Fruit fly (Drosophila melanogaster): Measurements from ENCODE around the gene yellow-f.

Gene yellow-f

dm6 chr3R:12982167-12982981 is 10.6 kb downstream of the yellow-f start:
- TF ChIP-seq Vsx2 (GFP tag; optimal IDR thresholded peaks at IDR 0.05; ENCODE audit: partially characterized antibody) (no peak), N (GFP tag; optimal IDR thresholded peaks at IDR 0.05) (no peak), sv (GFP tag; optimal IDR thresholded peaks at IDR 0.05) (peak; percentile 47), psq (GFP tag; optimal IDR thresholded peaks at IDR 0.05) (peak; percentile 60), HLH106 (tag; optimal IDR thresholded peaks at IDR 0.05) (peak; percentile 70), lola (GFP tag; optimal IDR thresholded peaks at IDR 0.05) (no peak), Mio (GFP tag; optimal IDR thresholded peaks at IDR 0.05) (no peak), Dfd (GFP tag; optimal IDR thresholded peaks at IDR 0.05) (no peak), Hr78 (GFP tag; optimal IDR thresholded peaks at IDR 0.05) (no peak), Hr83 (GFP tag; optimal IDR thresholded peaks at IDR 0.05; ENCODE audit: poor library complexity, severe bottlenecking) (peak; percentile 30), h (GFP tag; optimal IDR thresholded peaks at IDR 0.05) (peak; percentile 62), rgr (GFP tag; optimal IDR thresholded peaks at IDR 0.05) (peak; percentile 67), Sp1 (GFP tag; optimal IDR thresholded peaks at IDR 0.05) (peak; percentile 61), foxo (GFP tag; optimal IDR thresholded peaks at IDR 0.05) (peak in 1 of 2 experiments; percentile 65), dl (GFP tag; optimal IDR thresholded peaks at IDR 0.05; ENCODE audit: insufficient read depth in 1 of 2, partially characterized antibody in 2 of 2) (no peak), Hnf4 (GFP tag; optimal IDR thresholded peaks at IDR 0.05) (peak; percentile 24), ey (GFP tag; optimal IDR thresholded peaks at IDR 0.05) (peak; percentile 43), CrebA (GFP tag; optimal IDR thresholded peaks at IDR 0.05; ENCODE audit: borderline replicate concordance) (no peak), fru (GFP tag; optimal IDR thresholded peaks at IDR 0.05) (peak; percentile 63), dmrt93B (GFP tag; optimal IDR thresholded peaks at IDR 0.05) (no peak), CG9705 (GFP tag; optimal IDR thresholded peaks at IDR 0.05) (peak; percentile 33), brk (GFP tag; optimal IDR thresholded peaks at IDR 0.05) (peak; percentile 45), pan (optimal IDR thresholded peaks at IDR 0.05) (no peak), OdsH (GFP tag; optimal IDR thresholded peaks at IDR 0.05) (peak; percentile 62), br (GFP tag; optimal IDR thresholded peaks at IDR 0.05) (peak; percentile 38), usp (GFP tag; optimal IDR thresholded peaks at IDR 0.05) (no peak), GATAd (GFP tag; optimal IDR thresholded peaks at IDR 0.05) (no peak), Abd-B (GFP tag; optimal IDR thresholded peaks at IDR 0.05) (no peak), CG32264 (GFP tag; optimal IDR thresholded peaks at IDR 0.05) (no peak), woc (GFP tag; optimal IDR thresholded peaks at IDR 0.05) (peak; percentile 59), sage (GFP tag; optimal IDR thresholded peaks at IDR 0.05) (peak; percentile 43), Rel (GFP tag; optimal IDR thresholded peaks at IDR 0.05) (no peak), Rel (tag; optimal IDR thresholded peaks at IDR 0.05) (peak; percentile 54), Jra (GFP tag; optimal IDR thresholded peaks at IDR 0.05) (no peak), dsf (GFP tag; optimal IDR thresholded peaks at IDR 0.05; ENCODE audit: borderline replicate concordance) (no peak)

- TF ChIP-seq brk (GFP tag; optimal IDR thresholded peaks at IDR 0.05) (peak; percentile 37), Dif (GFP tag; optimal IDR thresholded peaks at IDR 0.05; ENCODE audit: partially characterized antibody) (no peak), CrebA (GFP tag; optimal IDR thresholded peaks at IDR 0.05; ENCODE audit: borderline replicate concordance) (no peak), dl (GFP tag; optimal IDR thresholded peaks at IDR 0.05; ENCODE audit: insufficient read depth in 1 of 2, partially characterized antibody in 2 of 2) (no peak), Vsx2 (GFP tag; optimal IDR thresholded peaks at IDR 0.05; ENCODE audit: partially characterized antibody) (no peak), GATAd (GFP tag; optimal IDR thresholded peaks at IDR 0.05) (no peak), Abd-B (GFP tag; optimal IDR thresholded peaks at IDR 0.05) (no peak), Hr78 (GFP tag; optimal IDR thresholded peaks at IDR 0.05) (no peak), fru (GFP tag; optimal IDR thresholded peaks at IDR 0.05) (peak; percentile 63), CG32264 (GFP tag; optimal IDR thresholded peaks at IDR 0.05) (peak; percentile 27), sv (GFP tag; optimal IDR thresholded peaks at IDR 0.05) (peak; percentile 33), Sp1 (GFP tag; optimal IDR thresholded peaks at IDR 0.05) (peak; percentile 74), woc (GFP tag; optimal IDR thresholded peaks at IDR 0.05) (no peak), rgr (GFP tag; optimal IDR thresholded peaks at IDR 0.05) (peak; percentile 46), h (GFP tag; optimal IDR thresholded peaks at IDR 0.05) (peak; percentile 40), dmrt93B (GFP tag; optimal IDR thresholded peaks at IDR 0.05) (peak; percentile 28), Dfd (GFP tag; optimal IDR thresholded peaks at IDR 0.05) (no peak), Hnf4 (GFP tag; optimal IDR thresholded peaks at IDR 0.05) (no peak), foxo (GFP tag; optimal IDR thresholded peaks at IDR 0.05) (peak in 1 of 2 experiments; percentile 72), sage (GFP tag; optimal IDR thresholded peaks at IDR 0.05) (no peak), Jra (GFP tag; optimal IDR thresholded peaks at IDR 0.05) (no peak), psq (GFP tag; optimal IDR thresholded peaks at IDR 0.05) (peak; percentile 18), tai (GFP tag; optimal IDR thresholded peaks at IDR 0.05) (no peak), dsf (GFP tag; optimal IDR thresholded peaks at IDR 0.05; ENCODE audit: borderline replicate concordance) (no peak), Myc (optimal IDR thresholded peaks at IDR 0.05) (no peak), ey (GFP tag; optimal IDR thresholded peaks at IDR 0.05) (peak; percentile 22), jim (GFP tag; optimal IDR thresholded peaks at IDR 0.05) (peak; percentile 64), HLH106 (tag; optimal IDR thresholded peaks at IDR 0.05) (peak; percentile 69), Rel (GFP tag; optimal IDR thresholded peaks at IDR 0.05) (no peak), Rel (tag; optimal IDR thresholded peaks at IDR 0.05) (no peak), CG9705 (GFP tag; optimal IDR thresholded peaks at IDR 0.05) (peak; percentile 31), br (GFP tag; optimal IDR thresholded peaks at IDR 0.05) (no peak), N (GFP tag; optimal IDR thresholded peaks at IDR 0.05) (peak; percentile 33), usp (GFP tag; optimal IDR thresholded peaks at IDR 0.05) (no peak), pan (optimal IDR thresholded peaks at IDR 0.05) (no peak), OdsH (GFP tag; optimal IDR thresholded peaks at IDR 0.05) (no peak), Mio (GFP tag; optimal IDR thresholded peaks at IDR 0.05) (no peak), Hr83 (GFP tag; optimal IDR thresholded peaks at IDR 0.05; ENCODE audit: poor library complexity, severe bottlenecking) (peak; percentile 36), lola (GFP tag; optimal IDR thresholded peaks at IDR 0.05) (no peak)
Observed at dm6 chr3R:12981334-12982166, 11.5 kb downstream of the yellow-f start.

Measured in whole organism, wandering third instar larva.